Fruit fly (Drosophila melanogaster): Measurements from ENCODE around the gene MED14.

- TF ChIP-seq CG4496 (GFP tag; IDR thresholded peaks at IDR 0.05) (no peak), Pif1B (GFP tag; optimal IDR thresholded peaks at IDR 0.05) (no peak), CG12605 (GFP tag; IDR thresholded peaks at IDR 0.05) (no peak), Snoo (tag; optimal IDR thresholded peaks at IDR 0.05) (peak; percentile 45), CG13204 (GFP tag; optimal IDR thresholded peaks at IDR 0.05) (no peak), fd96Ca (GFP tag; IDR thresholded peaks at IDR 0.05) (peak; percentile 32; the same call in 1 of the 3 replicates), CG32121 (GFP tag; IDR thresholded peaks at IDR 0.05) (peak; percentile 7; the same call in 1 of the 2 replicates), rn (GFP tag; IDR thresholded peaks at IDR 0.05) (no peak)
Observed at dm6 chr3L:638757-639353, 45.8 kb downstream of the MED14 start.

Data from whole organism, pupa.